Fruit fly (Drosophila melanogaster) whole organism, embryonic: ENCODE data around the gene Takl1.

Experiments
- Bgb ChIP-seq: fragments of 200-800 bp; sonication (Bioruptor generic); IDR thresholded peaks from 2 replicates; pipeline ENCODE4 v1.3.6; 2022; ENCODE audit warnings: missing biosample characterization, missing genetic modification characterization; ENCODE audit not compliant: partially characterized antibody
- CG7786 ChIP-seq: fragments of 200-800 bp; sonication (Bioruptor generic); optimal IDR thresholded peaks from 2 replicates; lab custom pipeline; 2016; ENCODE audit warnings: missing biosample characterization, missing genetic modification characterization
- Rx ChIP-seq: fragments of 200-800 bp; sonication (Bioruptor generic); IDR thresholded peaks from 2 replicates; pipeline ENCODE4 v1.3.6; 2022; ENCODE audit warnings: missing biosample characterization, missing genetic modification characterization
- org-1 ChIP-seq: fragments of 200-800 bp; sonication (Bioruptor generic); optimal IDR thresholded peaks from 2 replicates; lab custom pipeline; 2017; ENCODE audit warnings: missing biosample characterization, missing genetic modification characterization
- pb ChIP-seq: fragments of 200-800 bp; sonication (Bioruptor generic); optimal IDR thresholded peaks from 3 replicates; lab custom pipeline; 2016; ENCODE audit warnings: missing biosample characterization, missing genetic modification characterization
- sna ChIP-seq: fragments of 200-800 bp; sonication (Bioruptor generic); IDR thresholded peaks from 2 replicates; pipeline ENCODE4 v1.3.6; 2022; ENCODE audit warnings: missing biosample characterization, missing genetic modification characterization; ENCODE audit not compliant: partially characterized antibody

DNA sequence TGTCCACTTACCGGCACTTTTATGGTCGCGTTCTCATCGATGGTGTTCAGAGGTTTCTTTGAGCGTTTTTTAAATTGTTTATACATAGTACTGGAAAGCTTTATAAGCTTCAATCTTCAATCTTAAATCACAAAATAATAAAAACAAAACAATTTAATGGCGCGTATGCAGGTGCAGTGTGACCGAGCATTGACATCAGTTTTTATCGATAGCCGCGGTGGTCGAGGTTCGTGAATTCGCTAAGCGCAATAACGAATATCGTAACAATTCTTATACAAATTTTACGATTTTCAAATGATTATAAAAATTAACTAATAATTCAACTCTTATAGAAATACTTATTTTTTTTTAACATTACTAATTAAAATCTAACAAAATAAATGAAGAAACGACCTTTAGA is 43.6 kb upstream of the Takl1 start, which contains the start of gene Fancd2:
- no peak for TF ChIP-seq org-1
- peak; percentile 79 for TF ChIP-seq Bgb (GFP tag; lab: Robert Waterston, UW)
- TF ChIP-seq sna (GFP tag; lab: Robert Waterston, UW), result peak; percentile 58; the same call in 1 of the 2 replicates
- no peak for TF ChIP-seq pb (GFP tag; lab: Kevin White, UChicago)
- TF ChIP-seq CG7786, result no peak
- no peak for TF ChIP-seq Rx (GFP tag; lab: Robert Waterston, UW)
